Fruit fly (Drosophila melanogaster): ENCODE results near the gene CG4629.

dm6 chr2L:1057513-1057912 is 44.8 kb downstream of the CG4629 start:
- TF ChIP-seq h (optimal IDR thresholded peaks at IDR 0.05) (no peak), Myc (optimal IDR thresholded peaks at IDR 0.05) (no peak), ttk (optimal IDR thresholded peaks at IDR 0.05) (no peak), psq (optimal IDR thresholded peaks at IDR 0.05) (no peak), Sin3A (optimal IDR thresholded peaks at IDR 0.05) (no peak), insv (optimal IDR thresholded peaks at IDR 0.05) (no peak)
